Worm (Caenorhabditis elegans): ENCODE data around the gene spot-1.

spot-1 gene

ce11 chrIII:7271083-7271482 lies 6.0 kb downstream of the spot-1 start (continued):
- no peak for TF ChIP-seq efl-1 (optimal IDR thresholded peaks at IDR 0.05)
- TF ChIP-seq efl-1 (GFP tag; optimal IDR thresholded peaks at IDR 0.05 in 1 of 2), result peak; percentile 4 to 40
- no peak for TF ChIP-seq rnt-1 (tag; optimal IDR thresholded peaks at IDR 0.05)

ce11 chrIII:7263028-7263427 lies 14.0 kb downstream of the spot-1 start:
- TF ChIP-seq lsy-2 (tag; optimal IDR thresholded peaks at IDR 0.05) (no peak), Y116A8C.19 (tag; optimal IDR thresholded peaks at IDR 0.05; ENCODE audit: borderline replicate concordance) (no peak), efl-3 (GFP tag; optimal IDR thresholded peaks at IDR 0.05) (no peak), lir-3 (tag; optimal IDR thresholded peaks at IDR 0.05; ENCODE audit: poor library complexity) (no peak), zag-1 (tag; optimal IDR thresholded peaks at IDR 0.05) (no peak), pax-3 (tag; optimal IDR thresholded peaks at IDR 0.05) (no peak), blmp-1 (tag; optimal IDR thresholded peaks at IDR 0.05) (no peak), rnt-1 (tag; optimal IDR thresholded peaks at IDR 0.05) (no peak)

ce11 chrIII:7262592-7262991 lies 14.5 kb downstream of the spot-1 start:
- TF ChIP-seq fkh-10 (GFP tag; optimal IDR thresholded peaks at IDR 0.05) (peak; percentile 50), nhr-11 (tag; optimal IDR thresholded peaks at IDR 0.05) (no peak), lin-14 (GFP tag; optimal IDR thresholded peaks at IDR 0.05) (peak; percentile 34)

ce11 chrIII:7258931-7259330 lies 18.1 kb downstream of the spot-1 start, which contains the start of gene B0361.4:
Gene B0361.4, plus strand, starts transcription at chrIII:7258991.
- TF ChIP-seq fkh-4 (tag; optimal IDR thresholded peaks at IDR 0.05; ENCODE audit: borderline replicate concordance), result no peak
- peak; percentile 88 for TF ChIP-seq fkh-10 (GFP tag; optimal IDR thresholded peaks at IDR 0.05)
- no peak for TF ChIP-seq mef-2 (tag; optimal IDR thresholded peaks at IDR 0.05)
- TF ChIP-seq lin-14 (GFP tag; optimal IDR thresholded peaks at IDR 0.05), result peak; percentile 18

- TF ChIP-seq snpc-4 (tag; optimal IDR thresholded peaks at IDR 0.05) (no peak), lin-35 (GFP tag; optimal IDR thresholded peaks at IDR 0.05) (no peak), lin-14 (GFP tag; optimal IDR thresholded peaks at IDR 0.05) (peak; percentile 72), mab-9 (GFP tag; IDR thresholded peaks at IDR 0.05) (no peak), ama-1 (optimal IDR thresholded peaks at IDR 0.05) (no peak), ceh-90 (tag; optimal IDR thresholded peaks at IDR 0.05) (no peak), fkh-8 (tag; optimal IDR thresholded peaks at IDR 0.05) (no peak), nhr-47 (tag; optimal IDR thresholded peaks at IDR 0.05) (no peak), alr-1 (tag; optimal IDR thresholded peaks at IDR 0.05; ENCODE audit: borderline replicate concordance) (no peak), ces-1 (GFP tag; optimal IDR thresholded peaks at IDR 0.05) (peak; percentile 82), nhr-77 (tag; optimal IDR thresholded peaks at IDR 0.05) (no peak), ztf-11 (tag; optimal IDR thresholded peaks at IDR 0.05) (no peak), elt-2 (tag; optimal IDR thresholded peaks at IDR 0.05) (no peak), fkh-10 (GFP tag; optimal IDR thresholded peaks at IDR 0.05) (peak; percentile 78)
Measured at ce11 chrIII:7253669-7254068, 23.4 kb downstream of the spot-1 start.

ce11 chrIII:7247740-7248139 lies 29.3 kb downstream of the spot-1 start, which contains the start of gene zmp-6:
Gene zmp-6, minus strand, starts transcription at chrIII:7247840.
- no peak for TF ChIP-seq mep-1 (tag; optimal IDR thresholded peaks at IDR 0.05)

- no peak for TF ChIP-seq aly-2 (tag; optimal IDR thresholded peaks at IDR 0.05)
- no peak for TF ChIP-seq fkh-4 (tag; optimal IDR thresholded peaks at IDR 0.05; ENCODE audit: borderline replicate concordance)
- no peak for TF ChIP-seq Y116A8C.19 (tag; optimal IDR thresholded peaks at IDR 0.05; ENCODE audit: borderline replicate concordance)
- peak; percentile 3 for TF ChIP-seq nhr-47 (tag; optimal IDR thresholded peaks at IDR 0.05)
- TF ChIP-seq jun-1 (tag; optimal IDR thresholded peaks at IDR 0.05), result no peak
- no peak for TF ChIP-seq nhr-85 (tag)
- TF ChIP-seq mab-9 (GFP tag; IDR thresholded peaks at IDR 0.05), result no peak
- TF ChIP-seq elt-2 (tag; optimal IDR thresholded peaks at IDR 0.05), result no peak
Measured at ce11 chrIII:7246389-7246788, 30.7 kb downstream of the spot-1 start.
